Fruit fly (Drosophila melanogaster) whole organism, pupa: ENCODE results near the gene CG15343.

ENCODE experiments used
- CG10348 ChIP-seq: fragments of 200-800 bp; sonication (Bioruptor generic); IDR thresholded peaks from 2 replicates; pipeline ENCODE4 v1.3.6; 2022; ENCODE audit warnings: missing biosample characterization, missing genetic modification characterization
- CG12605 ChIP-seq: fragments of 200-800 bp; sonication (Bioruptor generic); IDR thresholded peaks from 2 replicates; pipeline ENCODE4 v1.3.6; 2022; ENCODE audit warnings: missing biosample characterization, missing genetic modification characterization
- CG13204 ChIP-seq: fragments of 200-800 bp; sonication (Bioruptor generic); optimal IDR thresholded peaks from 2 replicates; lab custom pipeline; 2018; ENCODE audit warnings: missing biosample characterization, mild to moderate bottlenecking, missing genetic modification characterization, moderate library complexity
- CG14655 ChIP-seq: fragments of 200-800 bp; sonication (Bioruptor generic); optimal IDR thresholded peaks from 3 replicates; lab custom pipeline; 2017; ENCODE audit warnings: mild to moderate bottlenecking, missing biosample characterization, missing genetic modification reagents, missing genetic modification characterization
- CG15710 ChIP-seq: fragments of 200-800 bp; sonication (Bioruptor generic); optimal IDR thresholded peaks from 2 replicates; lab custom pipeline; 2018; ENCODE audit warnings: missing biosample characterization, mild to moderate bottlenecking, missing genetic modification characterization, moderate library complexity
- CG17806 ChIP-seq: fragments of 200-800 bp; sonication (Bioruptor generic); optimal IDR thresholded peaks from 2 replicates; lab custom pipeline; 2018; ENCODE audit warnings: missing biosample characterization, mild to moderate bottlenecking, missing genetic modification characterization, moderate library complexity
- CG32121 ChIP-seq: fragments of 200-800 bp; sonication (Bioruptor generic); IDR thresholded peaks from 2 replicates; pipeline ENCODE4 v1.3.6; 2022; ENCODE audit warnings: missing biosample characterization, missing genetic modification characterization
- CG34367 ChIP-seq: fragments of 200-800 bp; sonication (Bioruptor generic); optimal IDR thresholded peaks from 2 replicates; lab custom pipeline; 2018; ENCODE audit warnings: missing biosample characterization, mild to moderate bottlenecking, missing genetic modification characterization
- CG4496 ChIP-seq: fragments of 200-800 bp; sonication (Bioruptor generic); IDR thresholded peaks from 3 replicates; pipeline ENCODE4 v1.3.6; 2022; ENCODE audit warnings: missing biosample characterization, missing genetic modification characterization
- CG8159 ChIP-seq: fragments of 200-800 bp; sonication (Bioruptor generic); optimal IDR thresholded peaks from 3 replicates; lab custom pipeline; 2018; ENCODE audit warnings: missing biosample characterization, mild to moderate bottlenecking, missing genetic modification characterization, moderate library complexity
- CG8301 ChIP-seq: fragments of 200-800 bp; sonication (Bioruptor generic); optimal IDR thresholded peaks from 2 replicates; lab custom pipeline; 2018; ENCODE audit warnings: missing biosample characterization, mild to moderate bottlenecking, missing genetic modification characterization
- CG9948 ChIP-seq: fragments of 200-800 bp; sonication (Bioruptor generic); optimal IDR thresholded peaks from 2 replicates; lab custom pipeline; 2018; ENCODE audit warnings: missing biosample characterization, mild to moderate bottlenecking, missing genetic modification characterization, moderate library complexity
- D1 ChIP-seq: fragments of 200-800 bp; sonication (Bioruptor generic); optimal IDR thresholded peaks from 2 replicates; lab custom pipeline; 2018; ENCODE audit warnings: missing biosample characterization, mild to moderate bottlenecking, missing genetic modification characterization, moderate library complexity
- EcR ChIP-seq: fragments of 200-800 bp; sonication (Bioruptor generic); optimal IDR thresholded peaks from 3 replicates; lab custom pipeline; 2019; ENCODE audit warnings: missing biosample characterization, missing genetic modification characterization, mild to moderate bottlenecking, moderate library complexity, missing genetic modification reagents
- Ets98B ChIP-seq: fragments of 200-800 bp; sonication (Bioruptor generic); IDR thresholded peaks from 2 replicates; pipeline ENCODE4 v1.3.6; 2022; ENCODE audit warnings: missing biosample characterization, missing genetic modification characterization
- Pif1A ChIP-seq: fragments of 200-800 bp; sonication (Bioruptor generic); optimal IDR thresholded peaks from 3 replicates; lab custom pipeline; 2016; ENCODE audit warnings: missing biosample characterization, missing genetic modification characterization
- Pif1B ChIP-seq: fragments of 200-800 bp; sonication (Bioruptor generic); optimal IDR thresholded peaks from 3 replicates; lab custom pipeline; 2016; ENCODE audit warnings: missing biosample characterization, missing genetic modification characterization
- Snoo ChIP-seq: fragments of 200-800 bp; sonication (Bioruptor generic); optimal IDR thresholded peaks from 3 replicates; lab custom pipeline; 2017; ENCODE audit warnings: missing biosample characterization, mild to moderate bottlenecking, missing genetic modification characterization, inconsistent platforms
- fd96Ca ChIP-seq: fragments of 200-800 bp; sonication (Bioruptor generic); IDR thresholded peaks from 3 replicates; pipeline ENCODE4 v1.3.6; 2022; ENCODE audit warnings: missing biosample characterization, missing genetic modification characterization
- gl ChIP-seq: fragments of 200-800 bp; sonication (Bioruptor generic); optimal IDR thresholded peaks from 2 replicates; lab custom pipeline; 2018; ENCODE audit warnings: missing biosample characterization, mild to moderate bottlenecking, missing genetic modification characterization
- rn ChIP-seq: fragments of 200-800 bp; sonication (Bioruptor generic); IDR thresholded peaks from 2 replicates; pipeline ENCODE4 v1.3.6; 2022; ENCODE audit warnings: missing biosample characterization, missing genetic modification characterization

CG15343 gene

dm6 chrX:8242298-8242697, 31.3 kb downstream of the CG15343 start, which contains the start of gene Trxr1:
TSS of gene Trxr1 (plus strand) at chrX:8242528.
- TF ChIP-seq CG15710 (tag; lab: Kevin White, UChicago) (peak; percentile 5), CG8159 (peak; percentile 16), CG12605 (GFP tag; lab: Robert Waterston, UW) (no peak), CG4496 (GFP tag; lab: Robert Waterston, UW) (0 out of 3 replicates have a peak, but pooled peaks have one; percentile 50), gl (tag; lab: Kevin White, UChicago) (no peak)

dm6 chrX:8240431-8240830, 33.2 kb downstream of the CG15343 start, which contains the start of gene CG2147:
TSS of gene CG2147 (plus strand) at chrX:8240684.
- TF ChIP-seq CG10348 (GFP tag; lab: Robert Waterston, UW) = no peak
- no peak for TF ChIP-seq CG8159
- no peak for TF ChIP-seq CG4496 (GFP tag; lab: Robert Waterston, UW)
- TF ChIP-seq Pif1B (GFP tag; lab: Kevin White, UChicago) = no peak
- TF ChIP-seq CG12605 (GFP tag; lab: Robert Waterston, UW) = no peak
- TF ChIP-seq CG17806 (tag; lab: Kevin White, UChicago) = no peak
- no peak for TF ChIP-seq Pif1A
- no peak for TF ChIP-seq fd96Ca (GFP tag; lab: Robert Waterston, UW)
- no peak for TF ChIP-seq CG9948
- no peak for TF ChIP-seq EcR (GFP tag; lab: Kevin White, UChicago)
- TF ChIP-seq CG8301 (tag; lab: Kevin White, UChicago) = no peak
- TF ChIP-seq CG32121 = no peak
- no peak for TF ChIP-seq Ets98B
- TF ChIP-seq CG34367 (tag; lab: Kevin White, UChicago) = no peak
- no peak for TF ChIP-seq CG14655 (GFP tag; lab: Kevin White, UChicago)
- TF ChIP-seq CG13204 (GFP tag; lab: Kevin White, UChicago) = no peak
- TF ChIP-seq rn (GFP tag; lab: Robert Waterston, UW) = no peak
- TF ChIP-seq D1 (tag; lab: Kevin White, UChicago) = no peak

dm6 chrX:8233915-8234565, 39.6 kb downstream of the CG15343 start:
- TF ChIP-seq fd96Ca (GFP tag; lab: Robert Waterston, UW) (no peak), Ets98B (no peak), CG15710 (tag; lab: Kevin White, UChicago) (no peak)

- peak; percentile 63; the same call in 1 of the 2 replicates for TF ChIP-seq Ets98B
- no peak for TF ChIP-seq CG4496 (GFP tag; lab: Robert Waterston, UW)
- peak; percentile 60 for TF ChIP-seq CG32121
- peak; percentile 65; the same call in 2 of the 3 replicates for TF ChIP-seq fd96Ca (GFP tag; lab: Robert Waterston, UW)
- TF ChIP-seq, all 21 proteins: peak for 3
Observed at dm6 chrX:8233167-8233566, 40.4 kb downstream of the CG15343 start.

- TF ChIP-seq Snoo (tag; lab: Kevin White, UChicago) = peak; percentile 24
- peak; percentile 15 for TF ChIP-seq CG15710 (tag; lab: Kevin White, UChicago)
- TF ChIP-seq CG34367 (tag; lab: Kevin White, UChicago) = peak; percentile 7
- peak; percentile 49 for TF ChIP-seq gl (tag; lab: Kevin White, UChicago)
- no peak for TF ChIP-seq D1 (tag; lab: Kevin White, UChicago)
- no peak for TF ChIP-seq rn (GFP tag; lab: Robert Waterston, UW)
- peak; percentile 4 for TF ChIP-seq Pif1B (GFP tag; lab: Kevin White, UChicago)
- TF ChIP-seq Pif1A = peak; percentile 35
- TF ChIP-seq, all 21 proteins: peak for 6
Observed at dm6 chrX:8231241-8232028, 42.2 kb downstream of the CG15343 start.

- TF ChIP-seq CG8159 (peak; percentile 16), EcR (GFP tag; lab: Kevin White, UChicago) (peak; percentile 11), CG15710 (tag; lab: Kevin White, UChicago) (peak; percentile 8), Pif1B (GFP tag; lab: Kevin White, UChicago) (peak; percentile 60), CG17806 (tag; lab: Kevin White, UChicago) (peak; percentile 18), gl (tag; lab: Kevin White, UChicago) (peak; percentile 65), fd96Ca (GFP tag; lab: Robert Waterston, UW) (no peak), CG14655 (GFP tag; lab: Kevin White, UChicago) (peak; percentile 35), CG8301 (tag; lab: Kevin White, UChicago) (no peak), CG34367 (tag; lab: Kevin White, UChicago) (peak; percentile 35), Pif1A (peak; percentile 67), CG4496 (GFP tag; lab: Robert Waterston, UW) (no peak), CG13204 (GFP tag; lab: Kevin White, UChicago) (peak; percentile 2), Ets98B (0 out of 2 replicates have a peak, but pooled peaks have one; percentile 39)
Observed at dm6 chrX:8229918-8230699, 43.5 kb downstream of the CG15343 start.
